Fruit fly (Drosophila melanogaster): ENCODE results near the gene crn.

The crn gene

dm6 chrX:2278782-2279304 is 29.1 kb upstream of the crn start:
- TF ChIP-seq noc (tag; optimal IDR thresholded peaks at IDR 0.05), result no peak

- no peak for TF ChIP-seq noc (tag; optimal IDR thresholded peaks at IDR 0.05)
These were observed 25.6 kb upstream of the crn start, which contains the start of gene Vml for dm6 chrX:2275249-2275872. TSS of gene Vml (plus strand) at chrX:2275822.

- peak; percentile 32 for TF ChIP-seq noc (tag; optimal IDR thresholded peaks at IDR 0.05)
These were observed 25.0 kb upstream of the crn start, which contains the start of gene Grp170 for dm6 chrX:2274704-2275199. TSS of gene Grp170 (minus strand) at chrX:2275068.

dm6 chrX:2270557-2270930 is 20.8 kb upstream of the crn start, which contains the start of gene CG2924:
TSS of gene CG2924 (minus strand) at chrX:2270761.
- peak; percentile 10 for TF ChIP-seq noc (tag; optimal IDR thresholded peaks at IDR 0.05)

- TF ChIP-seq noc (tag; optimal IDR thresholded peaks at IDR 0.05), result no peak
These were observed 20.2 kb upstream of the crn start for dm6 chrX:2269822-2270556.

- TF ChIP-seq noc (tag; optimal IDR thresholded peaks at IDR 0.05), result peak; percentile 75
These were observed 12.7 kb upstream of the crn start, which contains the start of the genes temp and CG3071 for dm6 chrX:2262511-2262910. TSS of gene temp (minus strand) at chrX:2262515. TSS of gene CG3071 (plus strand) at chrX:2262837.

dm6 chrX:2259763-2260162 is 10.0 kb upstream of the crn start, which contains the start of gene CG3078:
TSS of gene CG3078 (minus strand) at chrX:2259863.
- no peak for TF ChIP-seq noc (tag; optimal IDR thresholded peaks at IDR 0.05)

dm6 chrX:2258602-2259233 is 8.9 kb upstream of the crn start:
- TF ChIP-seq noc (tag; optimal IDR thresholded peaks at IDR 0.05), result no peak

- no peak for TF ChIP-seq noc (tag; optimal IDR thresholded peaks at IDR 0.05)
These were observed 5.3 kb upstream of the crn start for dm6 chrX:2255035-2255434.

dm6 chrX:2254020-2254626 is 4.3 kb upstream of the crn start, which contains the start of gene CG3091:
TSS of gene CG3091 (minus strand) at chrX:2254197.
- no peak for TF ChIP-seq noc (tag; optimal IDR thresholded peaks at IDR 0.05)

dm6 chrX:2251688-2252087 is 1.9 kb upstream of the crn start, which contains the start of gene CG3191:
TSS of gene CG3191 (minus strand) at chrX:2251993.
- TF ChIP-seq noc (tag; optimal IDR thresholded peaks at IDR 0.05), result no peak

- no peak for TF ChIP-seq noc (tag; optimal IDR thresholded peaks at IDR 0.05)
These were observed 3.9 kb downstream of the crn start, which contains the start of gene Or2a for dm6 chrX:2245931-2246330. TSS of gene Or2a (plus strand) at chrX:2246231.

- TF ChIP-seq noc (tag; optimal IDR thresholded peaks at IDR 0.05), result no peak
These were observed 5.0 kb downstream of the crn start for dm6 chrX:2244753-2245152.

dm6 chrX:2242897-2243296 is 6.9 kb downstream of the crn start:
- TF ChIP-seq noc (tag; optimal IDR thresholded peaks at IDR 0.05), result no peak

dm6 chrX:2241842-2242241 is 7.9 kb downstream of the crn start, which contains the start of gene kz:
TSS of gene kz (minus strand) at chrX:2242035.
- TF ChIP-seq noc (tag; optimal IDR thresholded peaks at IDR 0.05), result no peak

Data from whole organism, larva.